Fruit fly (Drosophila melanogaster) whole organism: ENCODE measurements around the gene Cep97.

Experiments used
- CG8478 ChIP-seq: fragments of >200 bp; optimal IDR thresholded peaks from 2 replicates; lab custom pipeline; 2018; ENCODE audit warnings: inconsistent platforms
- usp ChIP-seq: fragments of >200 bp; optimal IDR thresholded peaks from 2 replicates; lab custom pipeline; 2017; ENCODE audit warnings: missing biosample characterization, missing genetic modification characterization, mixed read lengths

DNA sequence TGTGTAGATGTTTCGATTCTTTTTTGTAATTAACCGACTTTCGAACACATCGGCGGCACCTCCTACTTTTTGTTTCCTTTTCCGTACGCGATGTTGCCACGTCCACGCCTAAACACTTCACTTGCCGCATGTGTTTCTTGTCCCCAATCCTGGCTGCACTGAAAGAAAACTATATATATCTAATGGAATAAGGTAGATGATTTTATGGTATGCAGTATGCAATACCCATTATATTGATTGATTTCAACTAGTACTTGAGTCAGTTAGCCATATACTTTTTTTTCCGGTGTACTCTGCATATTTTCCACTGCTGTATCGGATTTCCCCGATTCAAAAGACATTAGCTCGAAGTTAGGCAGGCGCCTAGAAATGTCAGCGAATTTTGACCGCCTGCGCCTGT is 48.6 kb upstream of the Cep97 start:
- no peak for TF ChIP-seq CG8478 (lab: Kevin White, UChicago)
- no peak for TF ChIP-seq usp (GFP tag; lab: Kevin White, UChicago)
